Worm (Caenorhabditis elegans) whole organism, midembryonic: ENCODE data around the gene znf-782.

Source experiments
- T22C8.4 ChIP-seq: fragments of 200-800 bp; sonication (Bioruptor generic); IDR thresholded peaks from 2 replicates; pipeline ENCODE4 v1.3.6; 2022; ENCODE audit warnings: missing genetic modification characterization, missing compliant biosample characterization
- cog-1 ChIP-seq: sonication (generic microtip); optimal IDR thresholded peaks from 2 replicates; lab custom pipeline; 2016; ENCODE audit warnings: missing genetic modification characterization, missing compliant biosample characterization
- flt-1 ChIP-seq: fragments of 200-800 bp; sonication (Bioruptor generic); IDR thresholded peaks from 2 replicates; pipeline ENCODE4 v1.3.6; 2022; ENCODE audit warnings: missing genetic modification characterization, missing compliant biosample characterization
- klf-2 ChIP-seq: fragments of 200-800 bp; sonication (Bioruptor generic); conservative IDR thresholded peaks from 2 replicates; pipeline ENCODE4 v1.3.6; 2022; ENCODE audit warnings: missing genetic modification reagents, missing genetic modification characterization, missing compliant biosample characterization
- med-1 ChIP-seq: sonication (generic microtip); optimal IDR thresholded peaks from 2 replicates; lab custom pipeline; 2017; ENCODE audit warnings: missing genetic modification characterization, mild to moderate bottlenecking, missing compliant biosample characterization, antibody characterized with exemption, missing genetic modification reagents; ENCODE audit not compliant: insufficient read depth
- ztf-23 ChIP-seq: fragments of 200-800 bp; sonication (Bioruptor generic); IDR thresholded peaks from 2 replicates; pipeline ENCODE4 v1.3.6; 2022; ENCODE audit warnings: missing genetic modification reagents, missing genetic modification characterization, missing compliant biosample characterization
- ztf-29 ChIP-seq: fragments of 200-800 bp; sonication (Bioruptor generic); IDR thresholded peaks from 2 replicates; pipeline ENCODE4 v1.3.6; 2022; ENCODE audit warnings: missing genetic modification reagents, missing genetic modification characterization, missing compliant biosample characterization

- TF ChIP-seq cog-1 (tag; lab: Kevin White, UChicago): no peak
- TF ChIP-seq klf-2 (GFP tag; lab: Robert Waterston, UW): no peak
- TF ChIP-seq flt-1 (GFP tag; lab: Robert Waterston, UW): no peak
- TF ChIP-seq ztf-29 (GFP tag; lab: Robert Waterston, UW): no peak
- TF ChIP-seq T22C8.4: no peak
- TF ChIP-seq med-1 (GFP tag; lab: Kevin White, UChicago): no peak
- TF ChIP-seq ztf-23: no peak
Measured at ce11 chrIV:1110999-1111398, 43.7 kb upstream of the znf-782 start.
